Fruit fly (Drosophila melanogaster): ENCODE measurements around the gene CG4004.

- TF ChIP-seq Pif1B (GFP tag; optimal IDR thresholded peaks at IDR 0.05), result peak; percentile 46
- peak; percentile 31 for TF ChIP-seq Pif1A (GFP tag; optimal IDR thresholded peaks at IDR 0.05)
These were observed 4.0 kb downstream of the CG4004 start for dm6 chrX:12747746-12748710.

Measured in whole organism, pupa.